Worm (Caenorhabditis elegans) whole organism, L3 larva: ENCODE results near the gene ttr-21.

Source experiments
- R02D3.7 ChIP-seq: fragments of 150-350 bp; optimal IDR thresholded peaks from 2 replicates; lab custom pipeline; 2014; ENCODE audit warnings: missing biosample characterization, missing genetic modification characterization
- ZK546.5 ChIP-seq: sonication (generic microtip); optimal IDR thresholded peaks from 2 replicates; lab custom pipeline; 2017; ENCODE audit warnings: missing biosample characterization, missing genetic modification characterization
- aly-2 ChIP-seq: fragments of 150-350 bp; optimal IDR thresholded peaks from 2 replicates; lab custom pipeline; 2014; ENCODE audit warnings: missing biosample characterization, missing genetic modification characterization
- ama-1 ChIP-seq: fragments of 150-350 bp; optimal IDR thresholded peaks from 2 replicates; lab custom pipeline; 2018
- ceh-16 ChIP-seq: sonication (generic microtip); optimal IDR thresholded peaks from 2 replicates; lab custom pipeline; 2017; ENCODE audit warnings: missing biosample characterization, missing genetic modification characterization
- ceh-28 ChIP-seq: fragments of 150-350 bp; optimal IDR thresholded peaks from 2 replicates; lab custom pipeline; 2014; ENCODE audit warnings: missing biosample characterization, missing genetic modification reagents, missing genetic modification characterization
- ceh-82 ChIP-seq: fragments of 150-350 bp; optimal IDR thresholded peaks from 2 replicates; lab custom pipeline; 2014; ENCODE audit warnings: missing biosample characterization, missing genetic modification characterization
- ceh-9 ChIP-seq: sonication (generic microtip); optimal IDR thresholded peaks from 2 replicates; lab custom pipeline; 2018; ENCODE audit warnings: missing biosample characterization, missing genetic modification characterization
- daf-12 ChIP-seq: fragments of 150-350 bp; optimal IDR thresholded peaks from 2 replicates; lab custom pipeline; 2014; ENCODE audit warnings: missing biosample characterization, missing genetic modification reagents, missing genetic modification characterization
- egl-27 ChIP-seq: sonication (generic microtip); optimal IDR thresholded peaks from 4 replicates; lab custom pipeline; 2017; ENCODE audit warnings: missing biosample characterization, missing genetic modification reagents, missing genetic modification characterization
- egl-5 ChIP-seq: fragments of 150-350 bp; optimal IDR thresholded peaks from 2 replicates; lab custom pipeline; 2017; ENCODE audit warnings: missing biosample characterization, missing genetic modification reagents, missing genetic modification characterization, inconsistent platforms
- elt-1 ChIP-seq: fragments of 150-350 bp; optimal IDR thresholded peaks from 2 replicates; lab custom pipeline; 2014; ENCODE audit warnings: missing biosample characterization, missing genetic modification characterization
- elt-2 ChIP-seq: sonication (generic microtip); optimal IDR thresholded peaks from 2 replicates; lab custom pipeline; 2016; ENCODE audit warnings: missing genetic modification reagents, mild to moderate bottlenecking, missing genetic modification characterization, missing compliant biosample characterization
- elt-3 ChIP-seq, 3 experiments: fragments of 150-350 bp in 1 of 3; sonication (generic microtip) in 2 of 3; optimal IDR thresholded peaks; 2 replicates in 2 of 3; 4 replicates in 1 of 3; lab custom pipeline; 2014 to 2017; ENCODE audit warnings: missing biosample characterization in 3 of 3, missing genetic modification characterization in 3 of 3
- fkh-10 ChIP-seq: sonication (generic microtip); optimal IDR thresholded peaks from 2 replicates; lab custom pipeline; 2017; ENCODE audit warnings: missing biosample characterization, missing genetic modification reagents, missing genetic modification characterization
- fos-1 ChIP-seq: fragments of 150-350 bp; optimal IDR thresholded peaks from 2 replicates; lab custom pipeline; 2014; ENCODE audit warnings: missing biosample characterization, missing genetic modification characterization
- hmg-11 ChIP-seq: sonication (generic microtip); optimal IDR thresholded peaks from 2 replicates; lab custom pipeline; 2016; ENCODE audit warnings: missing genetic modification characterization, missing compliant biosample characterization
- jun-1 ChIP-seq: fragments of 150-350 bp; optimal IDR thresholded peaks from 2 replicates; lab custom pipeline; 2014; ENCODE audit warnings: missing biosample characterization, missing genetic modification reagents, missing genetic modification characterization
- lin-15B ChIP-seq: fragments of 150-350 bp; optimal IDR thresholded peaks from 2 replicates; lab custom pipeline; 2014; ENCODE audit warnings: missing biosample characterization, missing genetic modification characterization
- lsy-12 ChIP-seq: sonication (generic microtip); optimal IDR thresholded peaks from 2 replicates; lab custom pipeline; 2016; ENCODE audit warnings: mild to moderate bottlenecking, missing genetic modification characterization, missing compliant biosample characterization
- mdl-1 ChIP-seq: fragments of 150-350 bp; optimal IDR thresholded peaks from 2 replicates; lab custom pipeline; 2014; ENCODE audit warnings: missing biosample characterization, missing genetic modification characterization
- nhr-11 ChIP-seq: fragments of 150-350 bp; optimal IDR thresholded peaks from 2 replicates; lab custom pipeline; 2014; ENCODE audit warnings: missing biosample characterization, missing genetic modification characterization
- nhr-12 ChIP-seq: fragments of 150-350 bp; optimal IDR thresholded peaks from 2 replicates; lab custom pipeline; 2014; ENCODE audit warnings: missing biosample characterization, missing genetic modification characterization
- nhr-23 ChIP-seq: fragments of 150-350 bp; optimal IDR thresholded peaks from 2 replicates; lab custom pipeline; 2014; ENCODE audit warnings: missing biosample characterization, missing genetic modification reagents, missing genetic modification characterization
- nhr-237 ChIP-seq: fragments of 150-350 bp; optimal IDR thresholded peaks from 2 replicates; lab custom pipeline; 2014; ENCODE audit warnings: missing biosample characterization, missing genetic modification characterization
- nhr-25 ChIP-seq: sonication (generic microtip); optimal IDR thresholded peaks from 2 replicates; lab custom pipeline; 2017; ENCODE audit warnings: missing biosample characterization, missing genetic modification characterization
- nhr-28 ChIP-seq: fragments of 150-350 bp; optimal IDR thresholded peaks from 2 replicates; lab custom pipeline; 2014; ENCODE audit warnings: missing biosample characterization, missing genetic modification characterization
- nhr-43 ChIP-seq: sonication (generic microtip); optimal IDR thresholded peaks from 2 replicates; lab custom pipeline; 2016; ENCODE audit warnings: mild to moderate bottlenecking, missing genetic modification characterization, missing compliant biosample characterization; ENCODE audit not compliant: poor library complexity, severe bottlenecking
- nhr-67 ChIP-seq: fragments of 150-350 bp; optimal IDR thresholded peaks from 2 replicates; lab custom pipeline; 2014; ENCODE audit warnings: missing biosample characterization, missing genetic modification characterization
- nhr-76 ChIP-seq: fragments of 150-350 bp; sonication (generic microtip); optimal IDR thresholded peaks from 5 replicates; lab custom pipeline; 2014; ENCODE audit warnings: missing biosample characterization, missing genetic modification characterization
- nhr-77 ChIP-seq: fragments of 150-350 bp; optimal IDR thresholded peaks from 2 replicates; lab custom pipeline; 2014; ENCODE audit warnings: missing biosample characterization, missing genetic modification characterization
- pqm-1 ChIP-seq: fragments of 150-350 bp; optimal IDR thresholded peaks from 2 replicates; lab custom pipeline; 2017; ENCODE audit warnings: missing biosample characterization, missing genetic modification characterization, inconsistent platforms
- sea-2 ChIP-seq: fragments of 150-350 bp; sonication (generic microtip); optimal IDR thresholded peaks from 4 replicates; lab custom pipeline; 2014; ENCODE audit warnings: missing biosample characterization, missing genetic modification reagents, missing genetic modification characterization
- skn-1 ChIP-seq: fragments of 150-350 bp; optimal IDR thresholded peaks from 2 replicates; lab custom pipeline; 2014; ENCODE audit warnings: missing biosample characterization, missing genetic modification characterization
- unc-62 ChIP-seq: fragments of 150-350 bp; sonication (generic microtip); optimal IDR thresholded peaks from 4 replicates; lab custom pipeline; 2014; ENCODE audit warnings: missing biosample characterization, missing genetic modification reagents, missing genetic modification characterization
- zag-1 ChIP-seq: fragments of 150-350 bp; optimal IDR thresholded peaks from 2 replicates; lab custom pipeline; 2014; ENCODE audit warnings: missing biosample characterization, missing genetic modification characterization
- ztf-11 ChIP-seq: fragments of 150-350 bp; optimal IDR thresholded peaks from 2 replicates; lab custom pipeline; 2014; ENCODE audit warnings: missing biosample characterization, missing genetic modification characterization
- ztf-4 ChIP-seq: fragments of 150-350 bp; optimal IDR thresholded peaks from 2 replicates; lab custom pipeline; 2014; ENCODE audit warnings: missing biosample characterization, missing genetic modification characterization

Gene ttr-21

ce11 chrV:13858906-13859305 is 4.7 kb upstream of the ttr-21 start, which contains the start of gene srx-135:
Gene srx-135, plus strand, starts transcription at chrV:13859206.
- TF ChIP-seq R02D3.7 (tag; lab: Kevin White, UChicago) (no peak), elt-2 (tag; lab: Kevin White, UChicago) (no peak), hmg-11 (tag; lab: Kevin White, UChicago) (no peak), nhr-23 (tag; lab: Kevin White, UChicago) (no peak), nhr-76 (tag; lab: Kevin White, UChicago) (no peak), nhr-28 (no peak), fos-1 (tag; lab: Kevin White, UChicago) (no peak), ztf-11 (tag; lab: Kevin White, UChicago) (no peak)

ce11 chrV:13857132-13857531 is 2.9 kb upstream of the ttr-21 start, which contains the start of gene srx-136:
Gene srx-136, plus strand, starts transcription at chrV:13857432.
- no peak for TF ChIP-seq zag-1
- TF ChIP-seq ama-1, result no peak
- TF ChIP-seq nhr-25 (tag; lab: Kevin White, UChicago), result no peak
- TF ChIP-seq nhr-67 (tag; lab: Kevin White, UChicago), result no peak
- TF ChIP-seq ceh-9, result no peak
- TF ChIP-seq nhr-43 (tag; lab: Kevin White, UChicago), result no peak
- TF ChIP-seq skn-1 (tag; lab: Kevin White, UChicago), result no peak
- no peak for TF ChIP-seq nhr-23 (tag; lab: Kevin White, UChicago)
- no peak for TF ChIP-seq elt-1
- no peak for TF ChIP-seq sea-2
- no peak for TF ChIP-seq unc-62
- TF ChIP-seq daf-12 (tag; lab: Kevin White, UChicago), result no peak

- no peak for TF ChIP-seq ceh-9
- TF ChIP-seq hmg-11 (tag; lab: Kevin White, UChicago), result no peak
- TF ChIP-seq nhr-237, result no peak
- TF ChIP-seq skn-1 (tag; lab: Kevin White, UChicago), result no peak
- TF ChIP-seq ceh-82 (tag; lab: Kevin White, UChicago), result no peak
- no peak for TF ChIP-seq elt-3 (tag; optimal IDR thresholded peaks at IDR 0.05; lab: Kevin White, UChicago)
- TF ChIP-seq nhr-28, result no peak
- no peak for TF ChIP-seq ztf-11 (tag; lab: Kevin White, UChicago)
- TF ChIP-seq daf-12 (tag; lab: Kevin White, UChicago), result no peak
- TF ChIP-seq nhr-12, result no peak
- no peak for TF ChIP-seq nhr-77
- TF ChIP-seq aly-2, result no peak
- TF ChIP-seq R02D3.7 (tag; lab: Kevin White, UChicago), result no peak
- TF ChIP-seq ceh-16 (tag; lab: Kevin White, UChicago), result no peak
- TF ChIP-seq ama-1, result no peak
- no peak for TF ChIP-seq egl-5 (tag; lab: Kevin White, UChicago)
- TF ChIP-seq egl-27, result no peak
- TF ChIP-seq elt-1, result no peak
Measured at ce11 chrV:13856376-13856775, 2.2 kb upstream of the ttr-21 start, which contains the start of gene srx-134. Gene srx-134, minus strand, starts transcription at chrV:13856476.

- no peak for TF ChIP-seq hmg-11 (tag; lab: Kevin White, UChicago)
- no peak for TF ChIP-seq fkh-10
- no peak for TF ChIP-seq ceh-28 (tag; lab: Kevin White, UChicago)
- TF ChIP-seq ztf-4, result no peak
- no peak for TF ChIP-seq nhr-67 (tag; lab: Kevin White, UChicago)
- TF ChIP-seq nhr-12, result no peak
- TF ChIP-seq pqm-1 (tag; lab: Kevin White, UChicago), result no peak
- no peak for TF ChIP-seq aly-2
- no peak for TF ChIP-seq nhr-11
- no peak for TF ChIP-seq ztf-11 (tag; lab: Kevin White, UChicago)
- TF ChIP-seq ZK546.5 (tag; lab: Kevin White, UChicago), result no peak
- no peak for TF ChIP-seq nhr-25 (tag; lab: Kevin White, UChicago)
- TF ChIP-seq zag-1, result no peak
- no peak for TF ChIP-seq nhr-76 (tag; lab: Kevin White, UChicago)
Measured at ce11 chrV:13850170-13850569, 4.0 kb downstream of the ttr-21 start, which contains the start of gene hpx-2. Gene hpx-2, plus strand, starts transcription at chrV:13850470.

- no peak for TF ChIP-seq zag-1
- TF ChIP-seq jun-1 (tag; lab: Kevin White, UChicago), result no peak
- TF ChIP-seq egl-5 (tag; lab: Kevin White, UChicago), result no peak
- TF ChIP-seq skn-1 (tag; lab: Kevin White, UChicago), result no peak
- TF ChIP-seq ztf-4, result no peak
- TF ChIP-seq lin-15B (tag; lab: Kevin White, UChicago), result no peak
- no peak for TF ChIP-seq nhr-11
- no peak for TF ChIP-seq mdl-1 (tag; lab: Kevin White, UChicago)
- no peak for TF ChIP-seq nhr-23 (tag; lab: Kevin White, UChicago)
- no peak for TF ChIP-seq ZK546.5 (tag; lab: Kevin White, UChicago)
- TF ChIP-seq fkh-10, result no peak
- no peak for TF ChIP-seq pqm-1 (tag; lab: Kevin White, UChicago)
- no peak for TF ChIP-seq nhr-43 (tag; lab: Kevin White, UChicago)
- TF ChIP-seq lsy-12 (tag; lab: Kevin White, UChicago), result no peak
- TF ChIP-seq, all 47 proteins: peak for 0
Measured at ce11 chrV:13848379-13848778, 5.8 kb downstream of the ttr-21 start, which contains the start of gene srx-133. Gene srx-133, plus strand, starts transcription at chrV:13848679.
